Worm (Caenorhabditis elegans) whole organism, L4 larva: ENCODE results near the gene dnpp-1.

Experiments used
- D1046.2 ChIP-seq: fragments of 200-800 bp; sonication (Bioruptor generic); IDR thresholded peaks from 2 replicates; pipeline ENCODE4 v1.3.6; 2022; ENCODE audit warnings: missing genetic modification characterization, missing compliant biosample characterization
- F44E2.7 ChIP-seq: fragments of 200-800 bp; sonication (Bioruptor generic); IDR thresholded peaks from 2 replicates; pipeline ENCODE4 v2.1.2; 2022; ENCODE audit warnings: missing genetic modification characterization, missing compliant biosample characterization
- F49E8.2 ChIP-seq: sonication (generic microtip); optimal IDR thresholded peaks from 2 replicates; lab custom pipeline; 2016; ENCODE audit warnings: missing compliant biosample characterization, mild to moderate bottlenecking, missing genetic modification characterization, borderline replicate concordance
- T20F7.1 ChIP-seq: fragments of 200-800 bp; sonication (Bioruptor generic); optimal IDR thresholded peaks from 2 replicates; lab custom pipeline; 2018; ENCODE audit warnings: mild to moderate bottlenecking, missing genetic modification characterization, missing compliant biosample characterization
- T26A8.4 ChIP-seq: fragments of 200-800 bp; sonication (Bioruptor generic); IDR thresholded peaks from 2 replicates; pipeline ENCODE4 v1.3.6; 2022; ENCODE audit warnings: missing genetic modification characterization, missing compliant biosample characterization
- Y5F2A.4 ChIP-seq: fragments of 200-800 bp; sonication (Bioruptor generic); optimal IDR thresholded peaks from 2 replicates; lab custom pipeline; 2018; ENCODE audit warnings: mild to moderate bottlenecking, missing genetic modification characterization, missing compliant biosample characterization
- Y75B8A.6 ChIP-seq: fragments of 200-800 bp; sonication (Bioruptor generic); IDR thresholded peaks from 2 replicates; pipeline ENCODE4 v1.3.6; 2022; ENCODE audit warnings: missing genetic modification reagents, missing genetic modification characterization, missing compliant biosample characterization
- ZK546.5 ChIP-seq, 2 experiments: sonication (generic microtip); optimal IDR thresholded peaks; 2 replicates each; lab custom pipeline; 2017; ENCODE audit warnings: missing biosample characterization in 2 of 2, missing genetic modification characterization in 2 of 2
- ama-1 ChIP-seq: fragments of 150-350 bp; optimal IDR thresholded peaks from 2 replicates; lab custom pipeline; 2014; ENCODE audit warnings: inconsistent platforms, mixed read lengths
- attf-4 ChIP-seq: sonication (generic microtip); optimal IDR thresholded peaks from 3 replicates; lab custom pipeline; 2017; ENCODE audit warnings: missing biosample characterization, missing genetic modification characterization
- ceh-32 ChIP-seq: sonication (generic microtip); optimal IDR thresholded peaks from 2 replicates; lab custom pipeline; 2016; ENCODE audit warnings: mild to moderate bottlenecking, missing genetic modification characterization, missing compliant biosample characterization; ENCODE audit not compliant: poor library complexity
- ceh-44 ChIP-seq: fragments of 200-800 bp; sonication (Bioruptor generic); IDR thresholded peaks from 2 replicates; pipeline ENCODE4 v1.3.6; 2022; ENCODE audit warnings: missing genetic modification reagents, missing genetic modification characterization, missing compliant biosample characterization
- cey-2 ChIP-seq: sonication (generic microtip); optimal IDR thresholded peaks from 3 replicates; lab custom pipeline; 2017; ENCODE audit warnings: missing genetic modification characterization, mild to moderate bottlenecking, missing compliant biosample characterization, antibody characterized with exemption, borderline replicate concordance; ENCODE audit not compliant: insufficient read depth
- daf-16 ChIP-seq, 3 experiments: sonication (generic microtip); optimal IDR thresholded peaks; 2 replicates each; lab custom pipeline; 2016 to 2017; ENCODE audit warnings: missing genetic modification characterization in 3 of 3, missing genetic modification reagents in 3 of 3, mild to moderate bottlenecking in 2 of 3, missing compliant biosample characterization in 2 of 3, missing biosample characterization in 1 of 3, moderate library complexity in 1 of 3
- dmd-6 ChIP-seq: fragments of 200-800 bp; sonication (Bioruptor generic); IDR thresholded peaks from 2 replicates; pipeline ENCODE4 v1.3.6; 2022; ENCODE audit warnings: missing genetic modification reagents, missing genetic modification characterization, missing compliant biosample characterization
- dmd-8 ChIP-seq: fragments of 200-800 bp; sonication (Bioruptor generic); IDR thresholded peaks from 2 replicates; pipeline ENCODE4 v1.3.6; 2022; ENCODE audit warnings: missing genetic modification characterization, missing compliant biosample characterization
- dve-1 ChIP-seq: sonication (generic microtip); optimal IDR thresholded peaks from 2 replicates; lab custom pipeline; 2017; ENCODE audit warnings: antibody characterized with exemption, mild to moderate bottlenecking, missing genetic modification characterization, missing compliant biosample characterization; ENCODE audit not compliant: insufficient read depth
- egl-27 ChIP-seq: sonication (generic microtip); optimal IDR thresholded peaks from 3 replicates; lab custom pipeline; 2017; ENCODE audit warnings: missing biosample characterization, missing genetic modification reagents, missing genetic modification characterization
- egl-43 ChIP-seq: fragments of 200-800 bp; sonication (Bioruptor generic); IDR thresholded peaks from 2 replicates; pipeline ENCODE4 v1.3.6; 2022; ENCODE audit warnings: missing genetic modification reagents, missing genetic modification characterization, missing compliant biosample characterization
- fos-1 ChIP-seq: fragments of 150-350 bp; optimal IDR thresholded peaks from 2 replicates; lab custom pipeline; 2014; ENCODE audit warnings: missing biosample characterization, missing genetic modification characterization
- gei-8 ChIP-seq: fragments of 200-800 bp; sonication (Bioruptor generic); optimal IDR thresholded peaks from 2 replicates; lab custom pipeline; 2018; ENCODE audit warnings: mild to moderate bottlenecking, missing genetic modification characterization, missing compliant biosample characterization
- hif-1 ChIP-seq, 2 experiments: sonication (generic microtip); optimal IDR thresholded peaks; 2 replicates each; lab custom pipeline; 2016 to 2017; ENCODE audit warnings: missing compliant biosample characterization in 2 of 2, missing genetic modification characterization in 2 of 2, missing genetic modification reagents in 2 of 2, missing genotype in 2 of 2, mild to moderate bottlenecking in 1 of 2
- jun-1 ChIP-seq: fragments of 150-350 bp; optimal IDR thresholded peaks from 2 replicates; lab custom pipeline; 2014; ENCODE audit warnings: missing biosample characterization, missing genetic modification reagents, missing genetic modification characterization
- lin-13 ChIP-seq: fragments of 150-350 bp; optimal IDR thresholded peaks from 2 replicates; lab custom pipeline; 2014; ENCODE audit warnings: missing biosample characterization, missing genetic modification reagents, missing genetic modification characterization
- lin-38 ChIP-seq: fragments of 200-800 bp; sonication (Bioruptor generic); IDR thresholded peaks from 2 replicates; pipeline ENCODE4 v1.3.6; 2022; ENCODE audit warnings: missing genetic modification reagents, missing genetic modification characterization, missing compliant biosample characterization
- lir-3 ChIP-seq: sonication (generic microtip); optimal IDR thresholded peaks from 2 replicates; lab custom pipeline; 2016; ENCODE audit warnings: mild to moderate bottlenecking, missing genetic modification characterization, missing compliant biosample characterization
- lsy-2 ChIP-seq, 2 experiments: fragments of 150-350 bp in 1 of 2; sonication (generic microtip) in 1 of 2; optimal IDR thresholded peaks; 2 replicates each; lab custom pipeline; 2014 to 2017; ENCODE audit warnings: missing biosample characterization in 2 of 2, missing genetic modification characterization in 2 of 2
- madf-5 ChIP-seq, 2 experiments: fragments of 200-800 bp; sonication (Bioruptor generic); IDR thresholded peaks; 2 replicates each; pipeline ENCODE4 v1.3.6; 2022; ENCODE audit warnings: missing compliant biosample characterization in 2 of 2, missing genetic modification characterization in 2 of 2
- mdl-1 ChIP-seq, 2 experiments: fragments of 150-350 bp in 1 of 2; sonication (generic microtip) in 1 of 2; optimal IDR thresholded peaks; 2 replicates each; lab custom pipeline; 2014 to 2017; ENCODE audit warnings: missing biosample characterization in 2 of 2, missing genetic modification characterization in 2 of 2
- mdt-29 ChIP-seq: fragments of 200-800 bp; sonication (Bioruptor generic); IDR thresholded peaks from 2 replicates; pipeline ENCODE4 v1.3.6; 2022; ENCODE audit warnings: missing genetic modification reagents, missing genetic modification characterization, missing compliant biosample characterization
- mes-2 ChIP-seq: sonication (generic microtip); optimal IDR thresholded peaks from 2 replicates; lab custom pipeline; 2016; ENCODE audit warnings: missing genotype, mild to moderate bottlenecking, missing genetic modification characterization, missing compliant biosample characterization; ENCODE audit not compliant: poor library complexity, severe bottlenecking
- mxl-2 ChIP-seq: fragments of 200-800 bp; sonication (Bioruptor generic); conservative IDR thresholded peaks from 2 replicates; pipeline ENCODE4 v1.3.6; 2022; ENCODE audit warnings: missing genetic modification reagents, missing genetic modification characterization, missing compliant biosample characterization
- nhr-10 ChIP-seq: fragments of 150-350 bp; optimal IDR thresholded peaks from 2 replicates; lab custom pipeline; 2014; ENCODE audit warnings: missing biosample characterization, missing genetic modification characterization
- nhr-102 ChIP-seq: sonication (generic microtip); optimal IDR thresholded peaks from 2 replicates; lab custom pipeline; 2016; ENCODE audit warnings: mild to moderate bottlenecking, missing genetic modification characterization, moderate library complexity, missing compliant biosample characterization
- nhr-111 ChIP-seq: fragments of 200-800 bp; sonication (Bioruptor generic); optimal IDR thresholded peaks from 2 replicates; lab custom pipeline; 2018; ENCODE audit warnings: mild to moderate bottlenecking, missing genetic modification characterization, missing compliant biosample characterization
- nhr-25 ChIP-seq: sonication (generic microtip); optimal IDR thresholded peaks from 2 replicates; lab custom pipeline; 2017; ENCODE audit warnings: missing genetic modification characterization, mild to moderate bottlenecking, missing compliant biosample characterization, antibody characterized with exemption, moderate library complexity, borderline replicate concordance; ENCODE audit not compliant: insufficient read depth
- nhr-48 ChIP-seq: sonication (generic microtip); optimal IDR thresholded peaks from 2 replicates; lab custom pipeline; 2016; ENCODE audit warnings: mild to moderate bottlenecking, missing genetic modification characterization, missing compliant biosample characterization
- nhr-76 ChIP-seq: fragments of 150-350 bp; optimal IDR thresholded peaks from 2 replicates; lab custom pipeline; 2014; ENCODE audit warnings: missing biosample characterization, missing genetic modification characterization
- nhr-77 ChIP-seq: fragments of 150-350 bp; optimal IDR thresholded peaks from 2 replicates; lab custom pipeline; 2014; ENCODE audit warnings: missing biosample characterization, missing genetic modification characterization
- pha-4 ChIP-seq, 2 experiments: fragments of 150-350 bp in 1 of 2; fragments of 200-800 bp in 1 of 2; sonication (Bioruptor generic) in 1 of 2; IDR thresholded peaks in 1 of 2; optimal IDR thresholded peaks in 1 of 2; 2 replicates each; pipeline versions ENCODE4 v1.3.6 to Lab custom; 2014 to 2022; ENCODE audit warnings: missing genetic modification characterization in 2 of 2, missing genetic modification reagents in 2 of 2, missing biosample characterization in 1 of 2, missing compliant biosample characterization in 1 of 2
- php-3 ChIP-seq: fragments of 200-800 bp; sonication (Bioruptor generic); IDR thresholded peaks from 2 replicates; pipeline ENCODE4 v1.3.6; 2022; ENCODE audit warnings: missing genetic modification reagents, missing genetic modification characterization, missing compliant biosample characterization
- pqm-1 ChIP-seq: sonication (generic microtip); optimal IDR thresholded peaks from 2 replicates; lab custom pipeline; 2017; ENCODE audit warnings: missing biosample characterization, missing genetic modification characterization
- set-16 ChIP-seq: fragments of 200-800 bp; sonication (Bioruptor generic); IDR thresholded peaks from 2 replicates; pipeline ENCODE4 v1.3.6; 2022; ENCODE audit warnings: missing genetic modification reagents, missing genetic modification characterization, missing compliant biosample characterization
- skn-1 ChIP-seq: fragments of 150-350 bp; optimal IDR thresholded peaks from 2 replicates; lab custom pipeline; 2014; ENCODE audit warnings: missing biosample characterization, missing genetic modification characterization
- snpc-4 ChIP-seq: fragments of 150-350 bp; optimal IDR thresholded peaks from 2 replicates; lab custom pipeline; 2014; ENCODE audit warnings: missing biosample characterization, missing genetic modification characterization
- zag-1 ChIP-seq: fragments of 150-350 bp; optimal IDR thresholded peaks from 2 replicates; lab custom pipeline; 2014; ENCODE audit warnings: missing biosample characterization, missing genetic modification characterization
- zip-11 ChIP-seq: fragments of 200-800 bp; sonication (Bioruptor generic); IDR thresholded peaks from 2 replicates; pipeline ENCODE4 v1.3.6; 2022; ENCODE audit warnings: missing genetic modification characterization, missing compliant biosample characterization
- ztf-7 ChIP-seq: fragments of 150-350 bp; optimal IDR thresholded peaks from 2 replicates; lab custom pipeline; 2014; ENCODE audit warnings: missing biosample characterization, missing genetic modification characterization

dnpp-1 gene

DNA sequence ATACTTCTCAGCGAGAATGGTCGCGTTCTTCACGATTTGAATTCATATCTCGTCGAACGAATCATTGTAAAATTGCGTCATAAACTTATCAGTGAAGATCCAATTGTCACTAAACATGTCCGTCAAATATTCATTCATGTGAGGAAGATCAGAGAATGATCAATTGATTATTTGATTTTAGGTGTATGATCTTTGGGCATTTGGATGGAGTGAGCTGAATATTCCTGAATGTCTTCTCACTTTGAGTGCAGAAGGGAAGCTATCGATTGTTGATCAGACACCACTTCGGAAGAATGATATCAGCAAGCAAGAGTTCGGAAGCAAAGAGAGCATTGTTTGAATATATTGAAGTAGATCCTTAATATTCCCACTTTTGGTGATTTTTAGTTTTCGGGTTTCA is 10.7 kb upstream of the dnpp-1 start (continued):
- peak; percentile 68 for TF ChIP-seq nhr-48
- peak; percentile 51; the same call in 1 of the 2 replicates for TF ChIP-seq mdt-29
- peak in 1 of 2 experiments; percentile 62 for TF ChIP-seq lsy-2 (tag; optimal IDR thresholded peaks at IDR 0.05; lab: Kevin White, UChicago)
- TF ChIP-seq ztf-7 (tag; lab: Kevin White, UChicago), result no peak
- TF ChIP-seq F44E2.7 (GFP tag; lab: Robert Waterston, UW), result no peak
- TF ChIP-seq dmd-8 (GFP tag; lab: Robert Waterston, UW), result no peak
- TF ChIP-seq madf-5 (GFP tag; IDR thresholded peaks at IDR 0.05; lab: Robert Waterston, UW), result no peak
- no peak for TF ChIP-seq attf-4
- no peak for TF ChIP-seq pha-4 (GFP tag; IDR thresholded peaks at IDR 0.05; lab: Robert Waterston, UW)
- TF ChIP-seq pha-4 (tag; optimal IDR thresholded peaks at IDR 0.05; lab: Kevin White, UChicago), result no peak
- no peak for TF ChIP-seq skn-1 (tag; lab: Kevin White, UChicago)
- TF ChIP-seq nhr-10 (tag; lab: Kevin White, UChicago), result peak; percentile 64
- no peak for TF ChIP-seq fos-1
- TF ChIP-seq nhr-76, result no peak
- no peak for TF ChIP-seq pqm-1 (tag; lab: Kevin White, UChicago)
- peak; percentile 37 for TF ChIP-seq Y5F2A.4 (GFP tag; lab: Kevin White, UChicago)
- peak; percentile 40 for TF ChIP-seq lin-13 (GFP tag; lab: Kevin White, UChicago)
- no peak for TF ChIP-seq ceh-32 (tag; lab: Kevin White, UChicago)
- TF ChIP-seq snpc-4, result no peak
- no peak for TF ChIP-seq egl-43 (GFP tag; lab: Robert Waterston, UW)
- peak; percentile 61 for TF ChIP-seq nhr-77
- TF ChIP-seq gei-8 (GFP tag; lab: Kevin White, UChicago), result peak; percentile 43
- peak; percentile 42 for TF ChIP-seq mes-2
- peak; percentile 74 for TF ChIP-seq T20F7.1 (GFP tag; lab: Kevin White, UChicago)
- peak in 1 of 2 experiments; percentile 31 for TF ChIP-seq mdl-1 (tag; optimal IDR thresholded peaks at IDR 0.05; lab: Kevin White, UChicago)
- TF ChIP-seq daf-16 (GFP tag; optimal IDR thresholded peaks at IDR 0.05; lab: Kevin White, UChicago), result no peak
- TF ChIP-seq daf-16 (tag; optimal IDR thresholded peaks at IDR 0.05; lab: Kevin White, UChicago), result peak; percentile 58
- no peak for TF ChIP-seq jun-1 (tag; lab: Kevin White, UChicago)
- TF ChIP-seq php-3 (GFP tag; lab: Robert Waterston, UW), result no peak
- no peak for TF ChIP-seq F49E8.2
- no peak for TF ChIP-seq mxl-2 (GFP tag; lab: Robert Waterston, UW)
- TF ChIP-seq nhr-111 (GFP tag; lab: Kevin White, UChicago), result no peak
- TF ChIP-seq Y75B8A.6 (GFP tag; lab: Robert Waterston, UW), result peak; percentile 68
- peak; percentile 51 for TF ChIP-seq nhr-102
- TF ChIP-seq dve-1 (tag; lab: Kevin White, UChicago), result peak; percentile 96
- TF ChIP-seq egl-27 (tag; lab: Kevin White, UChicago), result no peak
- TF ChIP-seq zip-11 (GFP tag; lab: Robert Waterston, UW), result no peak
- TF ChIP-seq nhr-25 (tag; lab: Kevin White, UChicago), result peak; percentile 85
- TF ChIP-seq lir-3 (tag; lab: Kevin White, UChicago), result no peak
- TF ChIP-seq ceh-44 (GFP tag; lab: Robert Waterston, UW), result no peak
- no peak for TF ChIP-seq set-16
- TF ChIP-seq T26A8.4 (GFP tag; lab: Robert Waterston, UW), result peak; percentile 31; the same call in 1 of the 2 replicates
- TF ChIP-seq hif-1 (tag; optimal IDR thresholded peaks at IDR 0.05; lab: Kevin White, UChicago), result no peak
- TF ChIP-seq cey-2 (tag; lab: Kevin White, UChicago), result no peak
- no peak for TF ChIP-seq D1046.2 (GFP tag; lab: Robert Waterston, UW)
- no peak for TF ChIP-seq ZK546.5 (tag; optimal IDR thresholded peaks at IDR 0.05; lab: Kevin White, UChicago)
- peak; percentile 40; the same call in 1 of the 2 replicates for TF ChIP-seq lin-38 (GFP tag; lab: Robert Waterston, UW)
- TF ChIP-seq ama-1 (lab: Kevin White, UChicago), result peak; percentile 66
- peak; percentile 58 for TF ChIP-seq dmd-6 (GFP tag; lab: Robert Waterston, UW)
- no peak for TF ChIP-seq zag-1 (tag; lab: Kevin White, UChicago)
